Worm (Caenorhabditis elegans): ENCODE data around the gene egl-27.

The egl-27 gene

ce11 chrII:6826726-6827125 lies 8.1 kb upstream of the egl-27 start (continued):
- no peak for TF ChIP-seq attf-4 (tag; optimal IDR thresholded peaks at IDR 0.05)
- no peak for TF ChIP-seq snpc-4 (tag; optimal IDR thresholded peaks at IDR 0.05)
- TF ChIP-seq mdl-1 (tag; optimal IDR thresholded peaks at IDR 0.05): peak in 1 of 2 experiments; percentile 48
- TF ChIP-seq nhr-11 (tag; optimal IDR thresholded peaks at IDR 0.05): peak; percentile 53
- TF ChIP-seq lsy-2 (tag; optimal IDR thresholded peaks at IDR 0.05): peak in 1 of 2 experiments; percentile 45
- peak; percentile 18 for TF ChIP-seq pqm-1 (tag; optimal IDR thresholded peaks at IDR 0.05)
- no peak for TF ChIP-seq ceh-28 (tag; optimal IDR thresholded peaks at IDR 0.05)
- TF ChIP-seq nhr-42 (GFP tag; IDR thresholded peaks at IDR 0.05): no peak
- TF ChIP-seq gei-8 (GFP tag; optimal IDR thresholded peaks at IDR 0.05): peak; percentile 10
- TF ChIP-seq nhr-41 (GFP tag; IDR thresholded peaks at IDR 0.05): 0 out of 2 replicates have a peak, but pooled peaks have one; percentile 25
- no peak for TF ChIP-seq saeg-2 (GFP tag; IDR thresholded peaks at IDR 0.05)
- TF ChIP-seq zip-11 (GFP tag; IDR thresholded peaks at IDR 0.05): no peak
- TF ChIP-seq unc-130 (GFP tag; optimal IDR thresholded peaks at IDR 0.05): no peak
- TF ChIP-seq F26F4.8 (GFP tag; conservative IDR thresholded peaks at IDR 0.05): no peak
- 0 out of 2 replicates have a peak, but pooled peaks have one; percentile 58 for TF ChIP-seq ctbp-1 (GFP tag; IDR thresholded peaks at IDR 0.05)
- TF ChIP-seq hlh-30 (tag; optimal IDR thresholded peaks at IDR 0.05; ENCODE audit: insufficient read depth): peak; percentile 66
- peak; percentile 71 for TF ChIP-seq nhr-77 (tag; optimal IDR thresholded peaks at IDR 0.05)
- TF ChIP-seq nhr-28 (tag; optimal IDR thresholded peaks at IDR 0.05): peak; percentile 89
- TF ChIP-seq ces-1 (GFP tag; optimal IDR thresholded peaks at IDR 0.05): no peak
- peak; percentile 82 for TF ChIP-seq hlh-11 (tag; optimal IDR thresholded peaks at IDR 0.05)
- peak; percentile 97 for TF ChIP-seq aha-1 (tag)

- TF ChIP-seq spr-1 (tag; optimal IDR thresholded peaks at IDR 0.05) (no peak), ceh-20 (GFP tag; IDR thresholded peaks at IDR 0.05) (0 out of 2 replicates have a peak, but pooled peaks have one; percentile 53), hmg-1.1 (GFP tag; IDR thresholded peaks at IDR 0.05) (peak; percentile 54; the same call in 1 of the 2 replicates), ctbp-1 (GFP tag; IDR thresholded peaks at IDR 0.05) (peak; percentile 43; the same call in 1 of the 2 replicates), pha-4 (GFP tag; IDR thresholded peaks at IDR 0.05) (peak; percentile 51; the same call in 1 of the 2 replicates), pha-4 (tag; optimal IDR thresholded peaks at IDR 0.05) (no peak), tra-1 (GFP tag; IDR thresholded peaks at IDR 0.05) (peak; percentile 90), dmd-6 (GFP tag; IDR thresholded peaks at IDR 0.05) (peak; percentile 69), hlh-11 (tag; optimal IDR thresholded peaks at IDR 0.05) (peak; percentile 91), T26A8.4 (GFP tag; IDR thresholded peaks at IDR 0.05) (no peak), hif-1 (tag; optimal IDR thresholded peaks at IDR 0.05) (no peak), rbr-2 (tag; optimal IDR thresholded peaks at IDR 0.05) (peak; percentile 36), mdl-1 (tag; optimal IDR thresholded peaks at IDR 0.05) (peak; percentile 46 to 82), lsy-2 (tag; optimal IDR thresholded peaks at IDR 0.05) (peak; percentile 48 to 51), madf-9 (GFP tag; conservative IDR thresholded peaks at IDR 0.05) (peak; percentile 36; the same call in 1 of the 2 replicates), nhr-25 (tag; optimal IDR thresholded peaks at IDR 0.05; ENCODE audit: borderline replicate concordance, insufficient read depth) (no peak), nhr-11 (tag; optimal IDR thresholded peaks at IDR 0.05) (peak; percentile 66), hlh-30 (tag; optimal IDR thresholded peaks at IDR 0.05; ENCODE audit: insufficient read depth) (peak; percentile 68), mep-1 (tag; optimal IDR thresholded peaks at IDR 0.05) (peak; percentile 62), mxl-3 (GFP tag; optimal IDR thresholded peaks at IDR 0.05) (peak; percentile 69), mes-2 (tag; optimal IDR thresholded peaks at IDR 0.05; ENCODE audit: poor library complexity, severe bottlenecking) (peak; percentile 43), nhr-28 (tag; optimal IDR thresholded peaks at IDR 0.05) (peak; percentile 74), daf-16 (GFP tag; optimal IDR thresholded peaks at IDR 0.05) (no peak), daf-16 (tag; optimal IDR thresholded peaks at IDR 0.05) (peak; percentile 23), dve-1 (tag; optimal IDR thresholded peaks at IDR 0.05; ENCODE audit: insufficient read depth) (peak; percentile 67), cey-2 (tag; optimal IDR thresholded peaks at IDR 0.05; ENCODE audit: borderline replicate concordance, insufficient read depth) (peak; percentile 19), nhr-42 (GFP tag; IDR thresholded peaks at IDR 0.05) (no peak)
Measured at ce11 chrII:6827388-6827787, 7.4 kb upstream of the egl-27 start.

All from whole organism, L4 larva.